Worm (Caenorhabditis elegans): ENCODE data around the gene Y41C4A.21.

DNA sequence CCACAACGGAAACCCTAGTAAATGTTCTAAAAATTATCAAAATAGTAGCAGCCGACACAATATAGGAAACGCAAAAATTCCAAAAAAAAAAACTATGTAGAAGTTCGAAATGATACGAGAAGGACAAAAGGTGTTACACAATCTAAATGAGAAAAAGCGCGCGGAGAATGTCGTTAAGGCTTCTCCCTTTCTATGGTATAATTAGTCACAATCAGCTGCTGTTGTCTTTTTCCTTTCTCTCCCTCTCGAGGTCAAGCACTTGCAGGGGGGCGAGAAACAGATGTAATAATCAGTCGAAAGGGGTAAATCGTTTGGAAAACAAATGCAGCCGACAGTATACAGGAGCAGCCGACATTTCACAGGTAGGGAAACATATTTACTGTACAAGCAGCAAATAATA is 665 bp upstream of the Y41C4A.21 start:
- TF ChIP-seq aly-2 (tag; optimal IDR thresholded peaks at IDR 0.05) (no peak), irx-1 (tag; optimal IDR thresholded peaks at IDR 0.05) (no peak), nhr-20 (tag; optimal IDR thresholded peaks at IDR 0.05) (no peak), elt-2 (tag; optimal IDR thresholded peaks at IDR 0.05) (no peak), lir-3 (tag; optimal IDR thresholded peaks at IDR 0.05; ENCODE audit: poor library complexity) (no peak), lin-15B (tag; optimal IDR thresholded peaks at IDR 0.05) (no peak), skn-1 (tag; optimal IDR thresholded peaks at IDR 0.05) (no peak), nhr-28 (tag; optimal IDR thresholded peaks at IDR 0.05) (no peak), zip-4 (GFP tag; optimal IDR thresholded peaks at IDR 0.05) (no peak)

Measured in whole organism, L1 larva.